Fruit fly (Drosophila melanogaster): ENCODE results near the gene CG7800.

CG7800 gene

dm6 chr3R:8264302-8265080 lies 46.7 kb downstream of the CG7800 start, which contains the start of the genes RPA1 and Mcm2 (continued):
- no peak for TF ChIP-seq mld (GFP tag; IDR thresholded peaks at IDR 0.05; ENCODE audit: partially characterized antibody)
- TF ChIP-seq lola (GFP tag; optimal IDR thresholded peaks at IDR 0.05) = peak in 1 of 3 experiments; percentile 79
- peak; percentile 45 for TF ChIP-seq CG10431 (GFP tag; optimal IDR thresholded peaks at IDR 0.05)
- peak; percentile 78 for TF ChIP-seq Dek (tag; optimal IDR thresholded peaks at IDR 0.05)
- TF ChIP-seq grau (tag; optimal IDR thresholded peaks at IDR 0.05) = peak; percentile 98
- peak; percentile 80 for TF ChIP-seq Hmr (GFP tag; optimal IDR thresholded peaks at IDR 0.05)
- TF ChIP-seq ranshi (GFP tag; IDR thresholded peaks at IDR 0.05) = peak; percentile 73; the same call in 1 of the 2 replicates
- TF ChIP-seq dysf (GFP tag; IDR thresholded peaks at IDR 0.05) = peak; percentile 85
- TF ChIP-seq p53 (GFP tag; optimal IDR thresholded peaks at IDR 0.05) = peak; percentile 14
- peak; percentile 87 for TF ChIP-seq Aef1 (GFP tag; IDR thresholded peaks at IDR 0.05)
- peak; percentile 90 for TF ChIP-seq CG30403 (GFP tag; optimal IDR thresholded peaks at IDR 0.05)
- TF ChIP-seq CG15601 (tag; optimal IDR thresholded peaks at IDR 0.05) = peak; percentile 47
- TF ChIP-seq luna (GFP tag; optimal IDR thresholded peaks at IDR 0.05) = no peak
- TF ChIP-seq zfh1 (GFP tag; IDR thresholded peaks at IDR 0.05) = peak; percentile 82
- peak; percentile 66 for TF ChIP-seq CG8388 (GFP tag; optimal IDR thresholded peaks at IDR 0.05)
- no peak for TF ChIP-seq Eip74EF (GFP tag; optimal IDR thresholded peaks at IDR 0.05)
- TF ChIP-seq Neu2 (GFP tag; optimal IDR thresholded peaks at IDR 0.05; ENCODE audit: borderline replicate concordance) = no peak
- peak; percentile 76 for TF ChIP-seq kni (GFP tag; optimal IDR thresholded peaks at IDR 0.05)
- TF ChIP-seq CG7357 (GFP tag; IDR thresholded peaks at IDR 0.05) = peak; percentile 66; the same call in 2 of the 3 replicates
- TF ChIP-seq fru (optimal IDR thresholded peaks at IDR 0.05) = no peak
- TF ChIP-seq Ada2b (GFP tag; IDR thresholded peaks at IDR 0.05) = peak; percentile 32
- TF ChIP-seq amos (GFP tag; IDR thresholded peaks at IDR 0.05; ENCODE audit: partially characterized antibody) = peak; percentile 48
- peak; percentile 15 for TF ChIP-seq CG13624 (GFP tag; optimal IDR thresholded peaks at IDR 0.05)
- peak; percentile 50; the same call in 1 of the 2 replicates for TF ChIP-seq Atf6 (GFP tag; IDR thresholded peaks at IDR 0.05)
- no peak for TF ChIP-seq D (optimal IDR thresholded peaks at IDR 0.05)
- peak; percentile 70 for TF ChIP-seq D (GFP tag; optimal IDR thresholded peaks at IDR 0.05)
- 0 out of 2 replicates have a peak, but pooled peaks have one; percentile 19 for TF ChIP-seq gsb (GFP tag; IDR thresholded peaks at IDR 0.05)
- peak; percentile 21; the same call in 1 of the 2 replicates for TF ChIP-seq CG13287 (GFP tag; IDR thresholded peaks at IDR 0.05; ENCODE audit: partially characterized antibody)
- TF ChIP-seq Lim3 (GFP tag; IDR thresholded peaks at IDR 0.05) = no peak
- TF ChIP-seq Dll (GFP tag; IDR thresholded peaks at IDR 0.05; ENCODE audit: partially characterized antibody) = no peak
- peak; percentile 76 for TF ChIP-seq CG3281 (GFP tag; optimal IDR thresholded peaks at IDR 0.05)
- peak; percentile 71 for TF ChIP-seq Xrp1 (GFP tag; IDR thresholded peaks at IDR 0.05)
- TF ChIP-seq CG32532 (GFP tag; IDR thresholded peaks at IDR 0.05) = peak; percentile 89
- TF ChIP-seq CHES-1-like (GFP tag; optimal IDR thresholded peaks at IDR 0.05) = no peak
- peak; percentile 41 for TF ChIP-seq fu2 (GFP tag; optimal IDR thresholded peaks at IDR 0.05)
- peak; percentile 72; the same call in 1 of the 2 replicates for TF ChIP-seq CG7372 (GFP tag; IDR thresholded peaks at IDR 0.05)
- no peak for TF ChIP-seq Camta (GFP tag; optimal IDR thresholded peaks at IDR 0.05)
- TF ChIP-seq CG13123 (GFP tag; optimal IDR thresholded peaks at IDR 0.05) = peak; percentile 20
- no peak for TF ChIP-seq prd (optimal IDR thresholded peaks at IDR 0.05)
- TF ChIP-seq prd (GFP tag; IDR thresholded peaks at IDR 0.05) = peak; percentile 88
- TF ChIP-seq CG6689 (GFP tag; IDR thresholded peaks at IDR 0.05) = peak; percentile 81
- TF ChIP-seq z (GFP tag; IDR thresholded peaks at IDR 0.05) = no peak
- TF ChIP-seq dimm (GFP tag; IDR thresholded peaks at IDR 0.05) = peak; percentile 38; the same call in 1 of the 2 replicates
- TF ChIP-seq CG6175 (GFP tag; IDR thresholded peaks at IDR 0.05) = peak; percentile 67; the same call in 2 of the 3 replicates
- TF ChIP-seq CG1602 (GFP tag; optimal IDR thresholded peaks at IDR 0.05) = peak; percentile 78
- TF ChIP-seq CG15011 (GFP tag; optimal IDR thresholded peaks at IDR 0.05) = no peak
- peak; percentile 16; the same call in 1 of the 2 replicates for TF ChIP-seq Nf-YA (GFP tag; IDR thresholded peaks at IDR 0.05)
- peak; percentile 61 for TF ChIP-seq CG10462 (GFP tag; optimal IDR thresholded peaks at IDR 0.05)
- TF ChIP-seq CG30431 (GFP tag; optimal IDR thresholded peaks at IDR 0.05) = peak; percentile 69
- TF ChIP-seq klu (GFP tag; IDR thresholded peaks at IDR 0.05) = peak; percentile 80

Measured in whole organism, embryonic.